Fruit fly (Drosophila melanogaster): ENCODE measurements around the gene CG15412.

dm6 chr2L:3376684-3377086 lies 1.2 kb upstream of the CG15412 start, which contains the start of the genes CG9662 and Ptpa:
- TF ChIP-seq salr (GFP tag; optimal IDR thresholded peaks at IDR 0.05) (peak; percentile 29 to 50), Eip93F (GFP tag; optimal IDR thresholded peaks at IDR 0.05) (no peak), dac (GFP tag; optimal IDR thresholded peaks at IDR 0.05) (peak; percentile 60), fkh (GFP tag; optimal IDR thresholded peaks at IDR 0.05) (peak; percentile 72), Hr4 (GFP tag; optimal IDR thresholded peaks at IDR 0.05) (peak; percentile 79)
